Worm (Caenorhabditis elegans): Measurements from ENCODE around the gene srh-295.

The srh-295 gene

DNA sequence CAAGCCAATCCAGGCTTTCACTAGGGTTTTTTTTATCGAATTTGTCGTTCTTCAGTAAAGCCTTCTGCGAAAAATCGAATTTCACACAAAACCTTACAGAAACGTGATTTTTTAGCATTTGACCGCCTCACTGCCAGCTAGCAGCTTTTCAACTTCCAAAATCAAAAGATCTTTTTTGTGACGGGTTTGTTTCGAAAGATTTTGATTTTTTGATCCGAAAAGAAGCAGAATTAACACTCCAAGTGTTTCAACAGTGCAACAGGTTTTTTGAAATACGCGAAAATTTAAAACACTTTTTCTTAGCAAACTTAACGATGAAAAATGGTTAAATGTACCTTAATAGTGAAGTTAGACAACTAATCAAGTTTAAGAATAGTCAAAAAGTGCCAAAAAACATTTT, 11.0 kb downstream of the srh-295 start, which contains the start of gene clec-229:
Gene clec-229, minus strand, starts transcription at position 101 of the 400 bp plus-strand sequence.
- TF ChIP-seq ref-2 (tag; optimal IDR thresholded peaks at IDR 0.05) (no peak), unc-42 (tag; optimal IDR thresholded peaks at IDR 0.05) (no peak), hlh-6 (tag; optimal IDR thresholded peaks at IDR 0.05) (no peak), ceh-18 (tag; optimal IDR thresholded peaks at IDR 0.05) (no peak), unc-3 (GFP tag; conservative IDR thresholded peaks at IDR 0.05) (no peak), unc-3 (tag; optimal IDR thresholded peaks at IDR 0.05) (no peak), ceh-14 (tag; optimal IDR thresholded peaks at IDR 0.05) (no peak), tbx-2 (tag; optimal IDR thresholded peaks at IDR 0.05) (no peak), ceh-30 (tag; optimal IDR thresholded peaks at IDR 0.05) (no peak), nhr-11 (tag; optimal IDR thresholded peaks at IDR 0.05) (no peak), ceh-6 (GFP tag; optimal IDR thresholded peaks at IDR 0.05) (no peak), ceh-22 (tag; optimal IDR thresholded peaks at IDR 0.05) (no peak), ceh-19 (GFP tag; optimal IDR thresholded peaks at IDR 0.05) (no peak), mec-3 (tag; optimal IDR thresholded peaks at IDR 0.05; ENCODE audit: borderline replicate concordance) (no peak), K09A11.1 (tag; optimal IDR thresholded peaks at IDR 0.05; ENCODE audit: insufficient read depth) (no peak), rnt-1 (tag; optimal IDR thresholded peaks at IDR 0.05) (no peak), unc-86 (tag; optimal IDR thresholded peaks at IDR 0.05) (no peak), pha-2 (tag; optimal IDR thresholded peaks at IDR 0.05) (no peak), ceh-34 (tag; optimal IDR thresholded peaks at IDR 0.05) (no peak), elt-4 (tag; optimal IDR thresholded peaks at IDR 0.05) (no peak)

DNA sequence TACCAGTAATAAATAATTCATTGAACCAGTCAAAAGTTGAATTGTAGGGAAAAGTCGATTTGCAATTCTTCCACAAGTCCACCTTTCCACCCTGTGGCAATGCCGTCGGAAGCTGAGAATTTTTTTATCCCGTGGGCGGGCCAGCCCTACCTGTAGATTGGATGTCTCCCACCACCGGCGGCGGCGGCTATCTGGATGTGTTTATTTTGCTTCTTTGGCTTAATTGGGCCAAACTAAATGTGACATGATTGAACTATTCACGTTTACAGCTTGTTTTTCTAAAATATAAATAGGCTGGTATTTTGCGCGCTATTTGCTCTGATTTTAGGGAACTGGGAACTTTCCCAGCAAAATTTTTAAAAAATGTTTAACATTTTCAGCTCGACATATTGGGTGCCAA, 14.1 kb downstream of the srh-295 start, which contains the start of gene wrt-8:
Gene wrt-8, minus strand, starts transcription at position 101 of the 400 bp plus-strand sequence.
- no peak for TF ChIP-seq lim-6 (tag; optimal IDR thresholded peaks at IDR 0.05)
- no peak for TF ChIP-seq ceh-9 (tag; optimal IDR thresholded peaks at IDR 0.05)

DNA sequence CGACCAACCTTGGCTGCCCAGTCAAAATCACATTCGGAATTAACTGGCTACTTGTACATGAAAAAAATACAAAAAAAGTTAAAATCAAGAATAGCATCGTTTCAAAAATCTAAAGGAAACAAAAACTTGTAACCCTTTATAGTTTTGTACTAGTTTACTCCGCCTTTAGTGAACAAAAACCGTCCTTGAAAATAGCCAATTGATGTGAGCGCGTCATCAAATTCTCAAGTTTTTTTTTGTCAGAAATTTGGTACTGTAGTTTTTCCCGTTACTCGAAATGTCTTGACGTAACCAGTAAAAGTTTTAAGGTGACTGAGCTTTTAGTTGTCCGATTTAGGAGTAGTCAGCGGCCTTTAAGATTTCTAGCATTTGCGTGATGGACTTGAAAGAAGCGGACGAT, 16.9 kb downstream of the srh-295 start, which contains the start of gene C29F3.3:
Gene C29F3.3, minus strand, starts transcription at position 101 of the 400 bp plus-strand sequence.
- TF ChIP-seq dmd-4 (tag; optimal IDR thresholded peaks at IDR 0.05; ENCODE audit: borderline replicate concordance) (no peak), unc-55 (GFP tag; optimal IDR thresholded peaks at IDR 0.05) (no peak), F13H6.1 (tag; optimal IDR thresholded peaks at IDR 0.05) (no peak), syd-9 (tag; optimal IDR thresholded peaks at IDR 0.05) (no peak), lin-11 (tag; optimal IDR thresholded peaks at IDR 0.05) (no peak), ztf-16 (tag; optimal IDR thresholded peaks at IDR 0.05) (no peak), pqm-1 (tag; optimal IDR thresholded peaks at IDR 0.05) (no peak), hlh-15 (tag; optimal IDR thresholded peaks at IDR 0.05) (no peak), unc-42 (tag; optimal IDR thresholded peaks at IDR 0.05) (no peak), sdc-2 (tag; optimal IDR thresholded peaks at IDR 0.05) (no peak), nhr-232 (tag; optimal IDR thresholded peaks at IDR 0.05) (no peak), T23F11.4 (GFP tag; optimal IDR thresholded peaks at IDR 0.05) (no peak), eyg-1 (tag; optimal IDR thresholded peaks at IDR 0.05) (no peak), sox-4 (tag; optimal IDR thresholded peaks at IDR 0.05) (no peak), npax-4 (tag; optimal IDR thresholded peaks at IDR 0.05) (no peak), ceh-45 (GFP tag; IDR thresholded peaks at IDR 0.05) (no peak), hlh-13 (GFP tag; optimal IDR thresholded peaks at IDR 0.05) (no peak), zip-5 (tag; optimal IDR thresholded peaks at IDR 0.05) (no peak)

DNA sequence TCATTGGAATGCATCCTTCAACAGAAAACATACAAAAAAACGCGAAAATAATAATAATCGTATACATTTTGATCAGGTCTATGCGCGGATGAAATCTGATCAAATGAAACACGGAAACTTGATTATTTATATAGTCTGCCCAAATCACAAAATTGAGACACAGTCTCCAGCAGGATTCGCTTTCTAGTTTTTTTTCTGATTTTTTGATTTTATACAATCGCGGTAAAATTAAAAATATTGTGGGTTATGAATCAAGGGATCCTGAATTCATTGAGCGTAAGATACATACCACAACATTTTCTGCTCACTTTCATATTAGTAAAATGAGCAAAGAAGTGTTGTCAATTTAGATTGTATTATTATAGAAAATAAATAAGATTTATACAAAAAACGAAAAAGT, 18.6 kb downstream of the srh-295 start, which contains the start of gene clec-230:
Gene clec-230, minus strand, starts transcription at position 101 of the 400 bp plus-strand sequence.
- TF ChIP-seq K09A11.1 (tag; optimal IDR thresholded peaks at IDR 0.05; ENCODE audit: insufficient read depth), result no peak
